Fruit fly (Drosophila melanogaster): ENCODE results near the gene Ubc7.

Ubc7 gene

DNA sequence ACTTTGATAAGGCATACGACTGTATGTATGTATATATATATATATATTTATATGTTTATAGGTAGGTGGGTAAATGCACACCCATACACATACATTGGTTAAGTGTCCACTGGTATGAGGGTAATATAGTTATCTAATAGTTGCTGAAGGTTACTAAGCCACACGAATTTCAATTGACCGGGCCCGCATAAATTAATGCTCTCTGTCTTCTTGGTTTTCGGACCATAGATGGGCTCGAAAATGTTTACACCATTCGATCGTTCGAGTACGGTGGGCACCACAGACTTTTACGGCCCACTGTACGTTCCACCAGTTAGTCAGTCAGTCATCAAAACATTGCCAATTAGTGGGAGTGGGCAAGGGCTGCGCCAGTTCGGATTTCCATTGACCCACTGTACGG, 1.9 kb downstream of the Ubc7 start:
- TF ChIP-seq ss (GFP tag; optimal IDR thresholded peaks at IDR 0.05) (no peak), lz (GFP tag; optimal IDR thresholded peaks at IDR 0.05) (no peak)

dm6 chrX:16596250-16596793, 2.8 kb downstream of the Ubc7 start:
- no peak for TF ChIP-seq CG8319 (GFP tag; optimal IDR thresholded peaks at IDR 0.05)
- no peak for TF ChIP-seq CG31627 (GFP tag; optimal IDR thresholded peaks at IDR 0.05)
- no peak for TF ChIP-seq Sox15 (GFP tag; optimal IDR thresholded peaks at IDR 0.05)
- TF ChIP-seq CG11902 (GFP tag; optimal IDR thresholded peaks at IDR 0.05) = no peak
- no peak for TF ChIP-seq esn (GFP tag; optimal IDR thresholded peaks at IDR 0.05)
- TF ChIP-seq fkh (GFP tag; optimal IDR thresholded peaks at IDR 0.05) = peak; percentile 92
- no peak for TF ChIP-seq Ets96B (tag; optimal IDR thresholded peaks at IDR 0.05)
- no peak for TF ChIP-seq net (GFP tag; optimal IDR thresholded peaks at IDR 0.05)

DNA sequence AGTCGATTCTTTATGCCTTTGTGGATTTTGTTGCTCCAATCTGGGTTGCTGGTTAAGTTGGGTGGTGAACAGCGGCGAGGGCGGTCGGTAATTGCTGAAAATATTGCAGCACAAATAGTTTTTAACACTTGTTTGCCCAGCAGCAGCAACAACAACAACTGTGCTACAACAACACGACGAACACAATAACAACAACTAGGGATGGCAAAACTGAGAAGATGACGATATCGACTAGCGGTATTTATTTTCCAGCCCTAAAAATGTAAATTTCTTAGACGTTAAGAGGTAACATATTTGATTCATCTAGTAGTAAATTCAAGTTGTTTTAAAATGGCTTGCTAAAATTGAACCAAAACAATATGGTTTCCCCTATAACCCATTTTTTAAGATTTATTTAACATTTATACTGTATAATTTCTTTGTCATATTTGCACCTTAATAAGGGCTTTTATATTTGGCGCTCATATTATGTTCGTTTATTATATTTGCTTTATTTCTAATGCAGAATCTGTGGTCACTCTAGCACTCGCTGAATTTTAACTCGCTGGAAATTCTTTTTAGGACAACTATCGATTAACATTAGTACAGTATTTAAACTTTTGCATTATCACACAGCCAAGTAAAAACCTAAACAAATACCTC, 5.0 kb downstream of the Ubc7 start:
- TF ChIP-seq Eip78C (GFP tag) (peak; percentile 71), eg (GFP tag; IDR thresholded peaks at IDR 0.05) (0 out of 3 replicates have a peak, but pooled peaks have one; percentile 31), fkh (GFP tag; optimal IDR thresholded peaks at IDR 0.05) (peak; percentile 89), CG31627 (GFP tag; optimal IDR thresholded peaks at IDR 0.05) (peak; percentile 10), CG11902 (GFP tag; optimal IDR thresholded peaks at IDR 0.05) (no peak), lz (GFP tag; optimal IDR thresholded peaks at IDR 0.05) (peak; percentile 25), OdsH (GFP tag; optimal IDR thresholded peaks at IDR 0.05) (no peak), dac (GFP tag; optimal IDR thresholded peaks at IDR 0.05) (no peak), Eip75B (GFP tag; optimal IDR thresholded peaks at IDR 0.05) (peak; percentile 9)

DNA sequence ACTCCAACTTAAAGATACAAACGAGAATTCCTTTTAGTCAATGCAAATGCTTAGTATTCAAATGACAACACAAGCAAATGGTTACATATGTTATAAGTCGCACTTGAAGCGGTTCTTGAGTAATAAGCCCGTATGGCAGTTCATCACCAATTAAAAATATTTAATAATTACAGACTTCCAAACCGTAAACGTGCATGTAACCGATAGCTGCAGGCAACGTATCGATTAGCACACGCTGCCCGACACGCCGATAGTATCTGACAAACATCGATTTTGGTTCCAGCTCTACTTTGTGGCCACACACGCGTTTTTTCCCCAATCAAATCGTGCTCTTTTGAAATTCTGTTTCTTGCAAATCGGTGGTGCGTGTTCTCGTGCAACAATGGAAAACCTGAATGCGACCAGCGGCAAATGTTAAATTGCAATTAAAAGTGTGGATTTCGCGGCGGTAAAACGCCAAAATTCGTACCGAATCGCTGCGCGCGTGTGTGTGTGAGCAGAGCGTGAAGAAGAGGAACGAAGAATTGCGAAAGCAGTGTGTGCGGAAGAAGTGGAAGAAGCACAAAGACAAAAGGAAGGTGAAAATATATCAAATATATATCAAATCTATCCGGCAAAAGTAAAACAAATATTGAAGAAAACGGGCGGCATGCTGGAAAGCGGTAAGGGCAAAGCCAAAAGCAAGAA, 5.6 kb downstream of the Ubc7 start, which contains the start of the genes CG9784 and Nup153:
CG9784 (minus strand) TSS at position 238 of the 687 bp plus-strand sequence.
Nup153 (plus strand) TSS at position 264 of the 687 bp plus-strand sequence.
- TF ChIP-seq CG10631 (GFP tag; optimal IDR thresholded peaks at IDR 0.05) (no peak), fkh (GFP tag; optimal IDR thresholded peaks at IDR 0.05) (no peak), Gug (GFP tag; IDR thresholded peaks at IDR 0.05) (no peak), CG11762 (GFP tag; optimal IDR thresholded peaks at IDR 0.05; ENCODE audit: insufficient read depth) (no peak), Hr38 (GFP tag; optimal IDR thresholded peaks at IDR 0.05) (no peak), vri (GFP tag; optimal IDR thresholded peaks at IDR 0.05) (no peak), cyc (GFP tag; optimal IDR thresholded peaks at IDR 0.05) (no peak), achi (GFP tag; optimal IDR thresholded peaks at IDR 0.05) (no peak), Smox (GFP tag; optimal IDR thresholded peaks at IDR 0.05) (no peak), CG32006 (GFP tag; optimal IDR thresholded peaks at IDR 0.05) (no peak), topi (GFP tag; optimal IDR thresholded peaks at IDR 0.05) (no peak)

dm6 chrX:16599770-16600169, 6.3 kb downstream of the Ubc7 start:
- TF ChIP-seq CG6854 (GFP tag; optimal IDR thresholded peaks at IDR 0.05) (peak; percentile 93), esn (GFP tag; optimal IDR thresholded peaks at IDR 0.05) (peak; percentile 69), OdsH (GFP tag; optimal IDR thresholded peaks at IDR 0.05) (peak; percentile 74), Sox102F (GFP tag; optimal IDR thresholded peaks at IDR 0.05) (peak; percentile 78), ss (GFP tag; optimal IDR thresholded peaks at IDR 0.05) (peak; percentile 99 to 100), Blimp-1 (GFP tag; optimal IDR thresholded peaks at IDR 0.05) (peak; percentile 65), fd85E (GFP tag; optimal IDR thresholded peaks at IDR 0.05) (no peak), CG34406 (GFP tag; optimal IDR thresholded peaks at IDR 0.05) (peak; percentile 90), Sox14 (GFP tag; optimal IDR thresholded peaks at IDR 0.05) (peak; percentile 56), CG8632 (GFP tag; optimal IDR thresholded peaks at IDR 0.05) (peak; percentile 88), CG8319 (GFP tag; optimal IDR thresholded peaks at IDR 0.05) (peak; percentile 82), Lpt (GFP tag; optimal IDR thresholded peaks at IDR 0.05) (peak; percentile 79), Met (GFP tag; optimal IDR thresholded peaks at IDR 0.05) (no peak), Hr39 (GFP tag; optimal IDR thresholded peaks at IDR 0.05) (no peak), CG32006 (GFP tag; optimal IDR thresholded peaks at IDR 0.05) (peak; percentile 67), spab (GFP tag; optimal IDR thresholded peaks at IDR 0.05) (peak; percentile 95), Eip78C (GFP tag) (peak; percentile 91), CG11294 (GFP tag; IDR thresholded peaks at IDR 0.05) (peak; percentile 34; the same call in 1 of the 2 replicates), CG6163 (GFP tag; IDR thresholded peaks at IDR 0.05) (peak; percentile 99), CG4318 (GFP tag; optimal IDR thresholded peaks at IDR 0.05) (no peak), CG8119 (GFP tag; IDR thresholded peaks at IDR 0.05) (peak; percentile 92), CG3032 (tag; optimal IDR thresholded peaks at IDR 0.05) (peak; percentile 86)
